Worm (Caenorhabditis elegans) whole organism, L4/young adult: ENCODE results near the gene exos-4.2.

ENCODE experiments used
- dao-5 ChIP-seq: sonication (generic microtip); optimal IDR thresholded peaks from 2 replicates; lab custom pipeline; 2016; ENCODE audit warnings: missing genotype, missing genetic modification characterization, moderate library complexity, missing compliant biosample characterization
- him-1 ChIP-seq: sonication (generic microtip); optimal IDR thresholded peaks from 2 replicates; lab custom pipeline; 2016; ENCODE audit warnings: missing genotype, missing genetic modification reagents, missing genetic modification characterization, missing compliant biosample characterization

- no peak for TF ChIP-seq him-1 (tag; lab: Kevin White, UChicago)
- no peak for TF ChIP-seq dao-5 (tag; lab: Kevin White, UChicago)
These were observed 15.4 kb upstream of the exos-4.2 start for ce11 chrIII:844577-844976.
